Worm (Caenorhabditis elegans) whole organism, midembryonic: ENCODE measurements around the gene hpo-15.
"Not testable (repeated sequence)": the region's sequence is repeated elsewhere in the genome, so short reads cannot be mapped to it uniquely, and the experiment has no call there.

Experiments used
- T22C8.4 ChIP-seq: fragments of 200-800 bp; sonication (Bioruptor generic); IDR thresholded peaks from 2 replicates; pipeline ENCODE4 v1.3.6; 2022; ENCODE audit warnings: missing genetic modification characterization, missing compliant biosample characterization
- cog-1 ChIP-seq: sonication (generic microtip); optimal IDR thresholded peaks from 2 replicates; lab custom pipeline; 2016; ENCODE audit warnings: missing genetic modification characterization, missing compliant biosample characterization
- flt-1 ChIP-seq: fragments of 200-800 bp; sonication (Bioruptor generic); IDR thresholded peaks from 2 replicates; pipeline ENCODE4 v1.3.6; 2022; ENCODE audit warnings: missing genetic modification characterization, missing compliant biosample characterization
- klf-2 ChIP-seq: fragments of 200-800 bp; sonication (Bioruptor generic); conservative IDR thresholded peaks from 2 replicates; pipeline ENCODE4 v1.3.6; 2022; ENCODE audit warnings: missing genetic modification reagents, missing genetic modification characterization, missing compliant biosample characterization
- med-1 ChIP-seq: sonication (generic microtip); optimal IDR thresholded peaks from 2 replicates; lab custom pipeline; 2017; ENCODE audit warnings: missing genetic modification characterization, mild to moderate bottlenecking, missing compliant biosample characterization, antibody characterized with exemption, missing genetic modification reagents; ENCODE audit not compliant: insufficient read depth
- ref-1 ChIP-seq: fragments of 200-800 bp; sonication (Bioruptor generic); conservative IDR thresholded peaks from 2 replicates; pipeline ENCODE4 v1.3.6; 2022; ENCODE audit warnings: missing genetic modification reagents, missing genetic modification characterization, missing compliant biosample characterization
- tab-1 ChIP-seq: fragments of 200-800 bp; sonication (Bioruptor generic); IDR thresholded peaks from 2 replicates; pipeline ENCODE4 v1.3.6; 2022; ENCODE audit warnings: missing genetic modification characterization, missing compliant biosample characterization
- ztf-23 ChIP-seq: fragments of 200-800 bp; sonication (Bioruptor generic); IDR thresholded peaks from 2 replicates; pipeline ENCODE4 v1.3.6; 2022; ENCODE audit warnings: missing genetic modification reagents, missing genetic modification characterization, missing compliant biosample characterization
- ztf-29 ChIP-seq: fragments of 200-800 bp; sonication (Bioruptor generic); IDR thresholded peaks from 2 replicates; pipeline ENCODE4 v1.3.6; 2022; ENCODE audit warnings: missing genetic modification reagents, missing genetic modification characterization, missing compliant biosample characterization

Gene hpo-15

DNA sequence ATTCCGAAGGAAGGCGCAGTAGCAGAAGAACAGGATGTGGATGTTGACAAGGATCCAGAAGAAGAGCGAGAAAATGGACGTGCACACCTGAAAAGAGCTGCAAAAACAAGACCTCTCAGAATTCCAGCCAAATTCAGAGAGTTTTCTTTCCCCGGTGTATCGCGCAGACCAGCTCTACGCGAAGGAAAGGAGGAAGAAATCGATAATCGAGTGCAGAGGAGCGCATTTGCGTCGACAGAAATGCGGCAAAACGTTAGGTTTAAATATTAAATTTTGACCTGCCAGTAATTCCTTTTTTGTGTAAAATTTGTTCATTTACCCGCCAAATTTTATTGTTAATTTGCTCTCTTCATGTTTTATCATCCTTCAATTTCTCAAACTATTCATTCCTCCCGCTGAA, 35.9 kb downstream of the hpo-15 start:
- TF ChIP-seq T22C8.4 (GFP tag; lab: Robert Waterston, UW) (peak; percentile 76), ztf-29 (GFP tag; lab: Robert Waterston, UW) (no peak)

ce11 chrV:5470930-5471329, 42.7 kb downstream of the hpo-15 start, which contains the start of gene ZC317.7:
TSS of gene ZC317.7 (minus strand) at chrV:5471030.
- TF ChIP-seq T22C8.4 (GFP tag; lab: Robert Waterston, UW); tab-1; flt-1 (GFP tag; lab: Robert Waterston, UW): not testable (repeated sequence)

ce11 chrV:5468489-5468888, 45.1 kb downstream of the hpo-15 start, which contains the start of gene ZC317.6:
TSS of gene ZC317.6 (minus strand) at chrV:5468589.
- TF ChIP-seq med-1; T22C8.4 (GFP tag; lab: Robert Waterston, UW); flt-1 (GFP tag; lab: Robert Waterston, UW): not testable (repeated sequence)

ce11 chrV:5465335-5465734, 48.3 kb downstream of the hpo-15 start, which contains the start of gene srg-68:
TSS of gene srg-68 (minus strand) at chrV:5465435.
- TF ChIP-seq flt-1 (GFP tag; lab: Robert Waterston, UW), result no peak
- no peak for TF ChIP-seq ref-1 (GFP tag; lab: Robert Waterston, UW)
- TF ChIP-seq klf-2, result no peak
- no peak for TF ChIP-seq med-1
- TF ChIP-seq T22C8.4 (GFP tag; lab: Robert Waterston, UW), result no peak
- TF ChIP-seq ztf-29 (GFP tag; lab: Robert Waterston, UW), result no peak
- TF ChIP-seq ztf-23 (GFP tag; lab: Robert Waterston, UW), result no peak
- TF ChIP-seq cog-1 (tag; lab: Kevin White, UChicago), result no peak
- TF ChIP-seq tab-1, result no peak

DNA sequence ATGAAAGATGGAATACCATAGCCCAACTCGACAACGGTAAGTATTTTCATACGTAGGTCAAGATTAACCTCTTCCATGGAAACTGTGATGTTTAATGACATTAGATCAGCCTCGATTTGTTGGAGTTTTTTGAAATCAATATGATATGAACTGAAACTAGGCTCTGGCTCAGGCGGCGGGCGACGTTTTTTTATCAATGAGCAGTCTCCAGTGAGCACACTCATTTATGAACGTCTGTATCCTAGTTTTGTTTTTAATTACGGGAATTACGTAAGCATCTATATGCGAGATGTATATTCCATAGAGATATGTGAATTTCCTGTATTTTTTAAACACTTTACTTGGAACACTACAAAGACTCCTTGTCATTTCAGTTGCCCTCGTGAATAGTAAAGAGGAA, 50.7 kb downstream of the hpo-15 start, which contains the start of gene srg-67:
Gene srg-67, minus strand, starts transcription at position 101 of the 400 bp plus-strand sequence.
- TF ChIP-seq med-1, result no peak
- TF ChIP-seq cog-1 (tag; lab: Kevin White, UChicago), result no peak
- TF ChIP-seq ztf-23 (GFP tag; lab: Robert Waterston, UW), result no peak
- no peak for TF ChIP-seq T22C8.4 (GFP tag; lab: Robert Waterston, UW)
- TF ChIP-seq ref-1 (GFP tag; lab: Robert Waterston, UW), result no peak
- TF ChIP-seq ztf-29 (GFP tag; lab: Robert Waterston, UW), result no peak
- no peak for TF ChIP-seq flt-1 (GFP tag; lab: Robert Waterston, UW)
- TF ChIP-seq tab-1, result no peak
- TF ChIP-seq klf-2, result no peak
